Worm (Caenorhabditis elegans): ENCODE measurements around the gene F59C12.4.
A peak's percentile ranks its signal among the peaks of the same experiment; 100 is the strongest.

The F59C12.4 gene

ce11 chrX:16571877-16572276 lies 30.5 kb downstream of the F59C12.4 start:
- TF ChIP-seq let-607 (tag; optimal IDR thresholded peaks at IDR 0.05) = no peak
- TF ChIP-seq hlh-26 (GFP tag; conservative IDR thresholded peaks at IDR 0.05) = no peak
- TF ChIP-seq K11D2.4 (GFP tag; IDR thresholded peaks at IDR 0.05) = no peak
- TF ChIP-seq snpc-4 (GFP tag; optimal IDR thresholded peaks at IDR 0.05) = no peak
- TF ChIP-seq snpc-4 (tag; optimal IDR thresholded peaks at IDR 0.05) = peak in 2 of 4 experiments; percentile 1 to 72

- no peak for TF ChIP-seq unc-62 (GFP tag; optimal IDR thresholded peaks at IDR 0.05)
- no peak for TF ChIP-seq lin-35 (GFP tag; optimal IDR thresholded peaks at IDR 0.05)
- no peak for TF ChIP-seq F22D6.2 (tag; optimal IDR thresholded peaks at IDR 0.05)
- TF ChIP-seq lin-26 (GFP tag; IDR thresholded peaks at IDR 0.05) = no peak
- TF ChIP-seq C06A6.2 (GFP tag; conservative IDR thresholded peaks at IDR 0.05) = no peak
- no peak for TF ChIP-seq nfya-1 (tag; optimal IDR thresholded peaks at IDR 0.05; ENCODE audit: borderline replicate concordance, insufficient read depth)
- no peak for TF ChIP-seq mes-4 (tag; optimal IDR thresholded peaks at IDR 0.05)
- no peak for TF ChIP-seq madf-10 (tag; optimal IDR thresholded peaks at IDR 0.05)
- no peak for TF ChIP-seq athp-1 (tag; optimal IDR thresholded peaks at IDR 0.05)
- TF ChIP-seq xnd-1 (tag; optimal IDR thresholded peaks at IDR 0.05) = no peak
- TF ChIP-seq bed-2 (GFP tag; IDR thresholded peaks at IDR 0.05) = no peak
- no peak for TF ChIP-seq ztf-28 (GFP tag; IDR thresholded peaks at IDR 0.05)
- no peak for TF ChIP-seq ceh-100 (GFP tag; IDR thresholded peaks at IDR 0.05)
- no peak for TF ChIP-seq chd-7 (tag; optimal IDR thresholded peaks at IDR 0.05)
- TF ChIP-seq mxl-1 (tag; optimal IDR thresholded peaks at IDR 0.05) = no peak
- TF ChIP-seq tlf-1 (GFP tag; optimal IDR thresholded peaks at IDR 0.05) = no peak
- TF ChIP-seq pbrm-1 (GFP tag; IDR thresholded peaks at IDR 0.05) = peak; percentile 25; the same call in 1 of the 2 replicates
- no peak for TF ChIP-seq madf-8 (GFP tag; conservative IDR thresholded peaks at IDR 0.05)
- no peak for TF ChIP-seq F37B4.10 (GFP tag; IDR thresholded peaks at IDR 0.05)
- peak; percentile 91 for TF ChIP-seq snpc-1.1 (tag; optimal IDR thresholded peaks at IDR 0.05; ENCODE audit: insufficient read depth)
- TF ChIP-seq madf-6 (GFP tag; IDR thresholded peaks at IDR 0.05) = no peak
- no peak for TF ChIP-seq sptf-2 (GFP tag; optimal IDR thresholded peaks at IDR 0.05)
- peak; percentile 63; the same call in 1 of the 2 replicates for TF ChIP-seq attf-6 (GFP tag; IDR thresholded peaks at IDR 0.05)
- TF ChIP-seq K12H6.12 (tag; optimal IDR thresholded peaks at IDR 0.05) = no peak
- no peak for TF ChIP-seq ceh-79 (tag; optimal IDR thresholded peaks at IDR 0.05)
- no peak for TF ChIP-seq nhr-90 (tag; optimal IDR thresholded peaks at IDR 0.05)
- TF ChIP-seq attf-3 (GFP tag; conservative IDR thresholded peaks at IDR 0.05) = no peak
- TF ChIP-seq F10E7.11 (tag; optimal IDR thresholded peaks at IDR 0.05) = no peak
- no peak for TF ChIP-seq ccch-3 (GFP tag; optimal IDR thresholded peaks at IDR 0.05)
- no peak for TF ChIP-seq ztf-26 (tag; optimal IDR thresholded peaks at IDR 0.05)
- TF ChIP-seq Y53F4B.3 (GFP tag; IDR thresholded peaks at IDR 0.05) = no peak
- TF ChIP-seq egl-44 (GFP tag; IDR thresholded peaks at IDR 0.05) = no peak
- no peak for TF ChIP-seq ZK185.1 (tag; optimal IDR thresholded peaks at IDR 0.05; ENCODE audit: poor library complexity, severe bottlenecking)
- TF ChIP-seq nfyb-1 (GFP tag; IDR thresholded peaks at IDR 0.05) = no peak
- TF ChIP-seq K11D2.4 (GFP tag; IDR thresholded peaks at IDR 0.05) = no peak
- peak; percentile 68; the same call in 1 of the 2 replicates for TF ChIP-seq hmg-1.2 (GFP tag; IDR thresholded peaks at IDR 0.05)
- TF ChIP-seq F39B2.1 (GFP tag; IDR thresholded peaks at IDR 0.05) = no peak
- no peak for TF ChIP-seq nhr-120 (GFP tag; IDR thresholded peaks at IDR 0.05)
- TF ChIP-seq dpl-1 (GFP tag; optimal IDR thresholded peaks at IDR 0.05) = no peak
- no peak for TF ChIP-seq akir-1 (GFP tag; optimal IDR thresholded peaks at IDR 0.05)
- TF ChIP-seq D2030.7 (GFP tag; IDR thresholded peaks at IDR 0.05) = no peak
- TF ChIP-seq lir-1 (GFP tag; conservative IDR thresholded peaks at IDR 0.05) = no peak
- TF ChIP-seq lsl-1 (GFP tag; optimal IDR thresholded peaks at IDR 0.05) = no peak
- TF ChIP-seq F33H1.4 (GFP tag; IDR thresholded peaks at IDR 0.05) = no peak
These were observed 36.1 kb downstream of the F59C12.4 start for ce11 chrX:16566358-16566757.
